Fruit fly (Drosophila melanogaster) whole organism, wandering third instar larva: ENCODE measurements around the gene CG10185.

Source experiments
- Abd-B ChIP-seq: fragments of >200 bp; optimal IDR thresholded peaks from 2 replicates; lab custom pipeline; 2017; ENCODE audit warnings: missing biosample characterization, missing genetic modification characterization
- CG32264 ChIP-seq: fragments of 200-800 bp; sonication (Bioruptor generic); optimal IDR thresholded peaks from 2 replicates; lab custom pipeline; 2016; ENCODE audit warnings: missing biosample characterization, missing genetic modification characterization
- CG9705 ChIP-seq: fragments of 200-800 bp; sonication (Bioruptor generic); optimal IDR thresholded peaks from 2 replicates; lab custom pipeline; 2018; ENCODE audit warnings: missing biosample characterization, mild to moderate bottlenecking, missing genetic modification characterization
- CrebA ChIP-seq: fragments of 200-800 bp; sonication (Bioruptor generic); optimal IDR thresholded peaks from 2 replicates; lab custom pipeline; 2016; ENCODE audit warnings: missing biosample characterization, mild to moderate bottlenecking, missing genetic modification characterization, borderline replicate concordance
- Dfd ChIP-seq: fragments of >200 bp; optimal IDR thresholded peaks from 2 replicates; lab custom pipeline; 2017; ENCODE audit warnings: missing biosample characterization, missing genetic modification characterization
- Dif ChIP-seq: fragments of 200-275, 200-300 bp; sonication (Bioruptor generic); optimal IDR thresholded peaks from 2 replicates; lab custom pipeline; 2018; ENCODE audit warnings: missing biosample characterization, missing genetic modification characterization; ENCODE audit not compliant: partially characterized antibody
- GATAd ChIP-seq: sonication (Bioruptor generic); optimal IDR thresholded peaks from 2 replicates; lab custom pipeline; 2016; ENCODE audit warnings: missing biosample characterization, missing genetic modification characterization
- HLH106 ChIP-seq: fragments of 200-800 bp; optimal IDR thresholded peaks from 3 replicates; lab custom pipeline; 2019; ENCODE audit warnings: missing biosample characterization, mild to moderate bottlenecking, missing genetic modification characterization, moderate library complexity
- Hnf4 ChIP-seq: fragments of 200-800 bp; sonication (Bioruptor generic); optimal IDR thresholded peaks from 2 replicates; lab custom pipeline; 2016; ENCODE audit warnings: missing biosample characterization, mild to moderate bottlenecking, missing genetic modification characterization
- Hr78 ChIP-seq: fragments of >200 bp; optimal IDR thresholded peaks from 2 replicates; lab custom pipeline; 2017; ENCODE audit warnings: missing biosample characterization, missing genetic modification characterization
- Hr83 ChIP-seq: fragments of 200-300 bp; sonication (Bioruptor generic); optimal IDR thresholded peaks from 2 replicates; lab custom pipeline; 2016; ENCODE audit warnings: missing biosample characterization, mild to moderate bottlenecking, missing genetic modification characterization, moderate library complexity; ENCODE audit not compliant: poor library complexity, severe bottlenecking
- Jra ChIP-seq: sonication (Bioruptor generic); optimal IDR thresholded peaks from 2 replicates; lab custom pipeline; 2016; ENCODE audit warnings: missing biosample characterization, missing genetic modification characterization
- Mio ChIP-seq: sonication (Bioruptor generic); optimal IDR thresholded peaks from 2 replicates; lab custom pipeline; 2016; ENCODE audit warnings: missing biosample characterization, missing genetic modification characterization
- Myc ChIP-seq: fragments of >200 bp; optimal IDR thresholded peaks from 2 replicates; lab custom pipeline; 2017
- N ChIP-seq: fragments of >200 bp; optimal IDR thresholded peaks from 2 replicates; lab custom pipeline; 2018; ENCODE audit warnings: missing biosample characterization, missing external identifiers, missing genetic modification characterization
- OdsH ChIP-seq: fragments of 200-800 bp; sonication (Bioruptor generic); optimal IDR thresholded peaks from 2 replicates; lab custom pipeline; 2016; ENCODE audit warnings: missing biosample characterization, mild to moderate bottlenecking, missing genetic modification characterization
- Rel ChIP-seq, 2 experiments: fragments of 200-800 bp; sonication (Bioruptor generic) in 1 of 2; optimal IDR thresholded peaks; 2 replicates in 1 of 2; 3 replicates in 1 of 2; lab custom pipeline; 2016 to 2019; ENCODE audit warnings: mild to moderate bottlenecking in 2 of 2, missing biosample characterization in 2 of 2, missing genetic modification characterization in 2 of 2, moderate library complexity in 1 of 2
- Sp1 ChIP-seq: fragments of 200-800 bp; sonication (Bioruptor generic); optimal IDR thresholded peaks from 3 replicates; lab custom pipeline; 2019; ENCODE audit warnings: missing biosample characterization, mild to moderate bottlenecking, missing genetic modification characterization, moderate library complexity
- Vsx2 ChIP-seq: fragments of 200-300, 225-300 bp; sonication (Bioruptor generic); optimal IDR thresholded peaks from 2 replicates; lab custom pipeline; 2018; ENCODE audit warnings: missing biosample characterization, missing genetic modification characterization; ENCODE audit not compliant: partially characterized antibody
- br ChIP-seq: fragments of 200-800 bp; sonication (Bioruptor generic); optimal IDR thresholded peaks from 2 replicates; lab custom pipeline; 2016; ENCODE audit warnings: missing biosample characterization, missing genetic modification characterization
- brk ChIP-seq: fragments of 200-800 bp; sonication (Bioruptor generic); optimal IDR thresholded peaks from 2 replicates; lab custom pipeline; 2016; ENCODE audit warnings: missing biosample characterization, mild to moderate bottlenecking, missing genetic modification characterization
- dl ChIP-seq, 2 experiments: fragments of 175-275, 200-275 bp in 1 of 2; fragments of 200-275 bp in 1 of 2; sonication (Bioruptor generic); optimal IDR thresholded peaks; lab custom pipeline; 2018; ENCODE audit warnings: mild to moderate bottlenecking in 2 of 2, missing biosample characterization in 2 of 2, missing genetic modification characterization in 2 of 2, moderate library complexity in 2 of 2; ENCODE audit not compliant: partially characterized antibody in 2 of 2, insufficient read depth in 1 of 2
- dmrt93B ChIP-seq: fragments of 200-800 bp; sonication (Bioruptor generic); optimal IDR thresholded peaks from 2 replicates; lab custom pipeline; 2018; ENCODE audit warnings: missing biosample characterization, mild to moderate bottlenecking, missing genetic modification characterization
- dsf ChIP-seq: sonication (Bioruptor generic); optimal IDR thresholded peaks from 2 replicates; lab custom pipeline; 2016; ENCODE audit warnings: missing biosample characterization, missing genetic modification characterization, borderline replicate concordance
- foxo ChIP-seq, 2 experiments: fragments of 200-800 bp; sonication (Bioruptor generic); optimal IDR thresholded peaks; 2 replicates in 1 of 2; 3 replicates in 1 of 2; lab custom pipeline; 2016 to 2017; ENCODE audit warnings: missing biosample characterization in 2 of 2, missing genetic modification characterization in 2 of 2
- fru ChIP-seq: fragments of 200-800 bp; sonication (Bioruptor generic); optimal IDR thresholded peaks from 3 replicates; lab custom pipeline; 2016; ENCODE audit warnings: missing biosample characterization, mild to moderate bottlenecking, missing genetic modification characterization
- h ChIP-seq: fragments of 200-800 bp; sonication (Bioruptor generic); optimal IDR thresholded peaks from 3 replicates; lab custom pipeline; 2016; ENCODE audit warnings: missing biosample characterization, mild to moderate bottlenecking, missing genetic modification characterization
- jim ChIP-seq: fragments of 175-275, 200-325 bp; sonication (Bioruptor generic); optimal IDR thresholded peaks from 2 replicates; lab custom pipeline; 2016; ENCODE audit warnings: missing biosample characterization, mild to moderate bottlenecking, missing genetic modification characterization
- lola ChIP-seq: fragments of >200 bp; optimal IDR thresholded peaks from 2 replicates; lab custom pipeline; 2017; ENCODE audit warnings: missing biosample characterization, missing genetic modification characterization
- psq ChIP-seq: fragments of 200-800 bp; sonication (Bioruptor generic); optimal IDR thresholded peaks from 3 replicates; lab custom pipeline; 2017; ENCODE audit warnings: missing biosample characterization, mild to moderate bottlenecking, missing genetic modification characterization, moderate library complexity
- rgr ChIP-seq: fragments of 200-800 bp; sonication (Bioruptor generic); optimal IDR thresholded peaks from 3 replicates; lab custom pipeline; 2016; ENCODE audit warnings: missing biosample characterization, mild to moderate bottlenecking, missing genetic modification characterization
- sage ChIP-seq: fragments of 200-800 bp; sonication (Bioruptor generic); optimal IDR thresholded peaks from 2 replicates; lab custom pipeline; 2016; ENCODE audit warnings: missing biosample characterization, mild to moderate bottlenecking, missing genetic modification characterization
- sv ChIP-seq: fragments of 200-800 bp; sonication (Bioruptor generic); optimal IDR thresholded peaks from 3 replicates; lab custom pipeline; 2016; ENCODE audit warnings: missing biosample characterization, missing genetic modification characterization
- tai ChIP-seq: sonication (Bioruptor generic); optimal IDR thresholded peaks from 2 replicates; lab custom pipeline; 2016; ENCODE audit warnings: missing biosample characterization, missing genetic modification characterization
- usp ChIP-seq: fragments of >200 bp; optimal IDR thresholded peaks from 2 replicates; lab custom pipeline; 2017; ENCODE audit warnings: missing biosample characterization, missing genetic modification characterization

Gene CG10185

dm6 chr3R:16067494-16067893 is at the start of gene CG10185:
Gene CG10185 (minus strand): TSS chr3R:16067594.
- TF ChIP-seq CG9705 (GFP tag; lab: Kevin White, UChicago) = no peak
- no peak for TF ChIP-seq Rel (GFP tag; optimal IDR thresholded peaks at IDR 0.05; lab: Kevin White, UChicago)
- TF ChIP-seq Rel (tag; optimal IDR thresholded peaks at IDR 0.05; lab: Kevin White, UChicago) = no peak
- TF ChIP-seq brk = no peak
- no peak for TF ChIP-seq h (GFP tag; lab: Kevin White, UChicago)

dm6 chr3R:16115861-16116260 is 48.5 kb upstream of the CG10185 start, which contains the start of gene Sb:
Gene Sb (plus strand): TSS chr3R:16116161.
- TF ChIP-seq Vsx2 (GFP tag; lab: Kevin White, UChicago) (no peak), usp (GFP tag; lab: Kevin White, UChicago) (no peak)

- no peak for TF ChIP-seq usp (GFP tag; lab: Kevin White, UChicago)
- no peak for TF ChIP-seq Abd-B (GFP tag; lab: Kevin White, UChicago)
- no peak for TF ChIP-seq h (GFP tag; lab: Kevin White, UChicago)
- peak; percentile 52 for TF ChIP-seq Vsx2 (GFP tag; lab: Kevin White, UChicago)
These were observed 45.7 kb upstream of the CG10185 start for dm6 chr3R:16113124-16113523.

dm6 chr3R:16105813-16106480 is 38.6 kb upstream of the CG10185 start:
- no peak for TF ChIP-seq HLH106
- no peak for TF ChIP-seq Sp1
- no peak for TF ChIP-seq Hnf4 (GFP tag; lab: Kevin White, UChicago)
- no peak for TF ChIP-seq jim (GFP tag; lab: Kevin White, UChicago)
- no peak for TF ChIP-seq psq
- no peak for TF ChIP-seq h (GFP tag; lab: Kevin White, UChicago)
- TF ChIP-seq rgr = no peak
- no peak for TF ChIP-seq tai
- no peak for TF ChIP-seq CG32264 (GFP tag; lab: Kevin White, UChicago)

- peak; percentile 14 for TF ChIP-seq sage (GFP tag; lab: Kevin White, UChicago)
- TF ChIP-seq OdsH (GFP tag; lab: Kevin White, UChicago) = peak; percentile 53
- TF ChIP-seq HLH106 = peak; percentile 44
- no peak for TF ChIP-seq lola (GFP tag; lab: Kevin White, UChicago)
- TF ChIP-seq Hr78 (GFP tag; lab: Kevin White, UChicago) = peak; percentile 91
- peak; percentile 51 for TF ChIP-seq Sp1
- TF ChIP-seq Dfd = no peak
- TF ChIP-seq h (GFP tag; lab: Kevin White, UChicago) = peak; percentile 99
- TF ChIP-seq CG32264 (GFP tag; lab: Kevin White, UChicago) = no peak
- no peak for TF ChIP-seq dl (GFP tag; optimal IDR thresholded peaks at IDR 0.05; lab: Kevin White, UChicago; ENCODE audit: insufficient read depth in 1 of 2, partially characterized antibody in 2 of 2)
- peak; percentile 12 for TF ChIP-seq psq
- peak; percentile 98 for TF ChIP-seq Hr83 (GFP tag; lab: Kevin White, UChicago)
- TF ChIP-seq Myc = no peak
- TF ChIP-seq br (GFP tag; lab: Kevin White, UChicago) = peak; percentile 72
- peak; percentile 71 for TF ChIP-seq Abd-B (GFP tag; lab: Kevin White, UChicago)
- TF ChIP-seq N (GFP tag; lab: Kevin White, UChicago) = peak; percentile 100
- peak; percentile 49 for TF ChIP-seq Rel (GFP tag; optimal IDR thresholded peaks at IDR 0.05; lab: Kevin White, UChicago)
- peak; percentile 93 for TF ChIP-seq Rel (tag; optimal IDR thresholded peaks at IDR 0.05; lab: Kevin White, UChicago)
- TF ChIP-seq dsf (GFP tag; lab: Kevin White, UChicago) = no peak
- no peak for TF ChIP-seq sv (GFP tag; lab: Kevin White, UChicago)
- TF ChIP-seq foxo (GFP tag; optimal IDR thresholded peaks at IDR 0.05; lab: Kevin White, UChicago) = peak; percentile 19 to 54
- peak; percentile 62 for TF ChIP-seq rgr
- TF ChIP-seq Hnf4 (GFP tag; lab: Kevin White, UChicago) = peak; percentile 81
- TF ChIP-seq Mio (GFP tag; lab: Kevin White, UChicago) = peak; percentile 42
- TF ChIP-seq tai = peak; percentile 64
- peak; percentile 91 for TF ChIP-seq CrebA
- peak; percentile 79 for TF ChIP-seq Dif
- TF ChIP-seq usp (GFP tag; lab: Kevin White, UChicago) = no peak
- TF ChIP-seq CG9705 (GFP tag; lab: Kevin White, UChicago) = no peak
- TF ChIP-seq Jra = peak; percentile 75
- TF ChIP-seq GATAd (GFP tag; lab: Kevin White, UChicago) = no peak
- TF ChIP-seq dmrt93B (GFP tag; lab: Kevin White, UChicago) = no peak
- TF ChIP-seq jim (GFP tag; lab: Kevin White, UChicago) = no peak
- peak; percentile 73 for TF ChIP-seq fru (GFP tag; lab: Kevin White, UChicago)
These were observed 32.2 kb upstream of the CG10185 start for dm6 chr3R:16099268-16100240.
